Worm (Caenorhabditis elegans) whole organism, mixed stage, embryonic: ENCODE measurements around the gene arrd-19.

Experiments used
- M03D4.4 ChIP-seq: sonication (generic microtip); optimal IDR thresholded peaks from 2 replicates; lab custom pipeline; 2017; ENCODE audit warnings: mild to moderate bottlenecking, missing genetic modification characterization, missing compliant biosample characterization
- ceh-83 ChIP-seq: fragments of 200-800 bp; sonication (Bioruptor generic); optimal IDR thresholded peaks from 2 replicates; lab custom pipeline; 2018; ENCODE audit warnings: mild to moderate bottlenecking, missing genetic modification characterization, missing compliant biosample characterization
- elt-1 ChIP-seq: sonication (generic microtip); optimal IDR thresholded peaks from 2 replicates; lab custom pipeline; 2017; ENCODE audit warnings: missing genetic modification characterization, mild to moderate bottlenecking, missing compliant biosample characterization, antibody characterized with exemption, moderate library complexity, borderline replicate concordance; ENCODE audit not compliant: insufficient read depth
- flh-1 ChIP-seq: fragments of 200-800 bp; sonication (Bioruptor generic); optimal IDR thresholded peaks from 2 replicates; lab custom pipeline; 2018; ENCODE audit warnings: mild to moderate bottlenecking, missing genetic modification characterization, moderate library complexity, missing compliant biosample characterization
- ham-2 ChIP-seq: fragments of 200-800 bp; sonication (Bioruptor generic); optimal IDR thresholded peaks from 2 replicates; lab custom pipeline; 2018; ENCODE audit warnings: mild to moderate bottlenecking, missing genetic modification characterization, missing compliant biosample characterization
- lin-32 ChIP-seq: fragments of 200-800 bp; sonication (Bioruptor generic); optimal IDR thresholded peaks from 2 replicates; lab custom pipeline; 2018; ENCODE audit warnings: mild to moderate bottlenecking, missing genetic modification characterization, missing compliant biosample characterization
- lsy-2 ChIP-seq: fragments of 150-350 bp; optimal IDR thresholded peaks from 2 replicates; lab custom pipeline; 2014; ENCODE audit warnings: missing biosample characterization, missing genetic modification characterization
- nhr-12 ChIP-seq: fragments of 150-350 bp; optimal IDR thresholded peaks from 2 replicates; lab custom pipeline; 2014; ENCODE audit warnings: missing biosample characterization, missing genetic modification characterization
- nhr-237 ChIP-seq: fragments of 150-350 bp; optimal IDR thresholded peaks from 2 replicates; lab custom pipeline; 2014; ENCODE audit warnings: missing biosample characterization, missing genetic modification characterization
- nhr-28 ChIP-seq: fragments of 150-350 bp; optimal IDR thresholded peaks from 2 replicates; lab custom pipeline; 2014; ENCODE audit warnings: missing biosample characterization, missing genetic modification characterization
- pha-4 ChIP-seq: fragments of 150-350 bp; optimal IDR thresholded peaks from 2 replicates; lab custom pipeline; 2018; ENCODE audit warnings: missing biosample characterization, missing genetic modification reagents, missing genetic modification characterization
- snpc-4 ChIP-seq: fragments of 150-350 bp; optimal IDR thresholded peaks from 2 replicates; lab custom pipeline; 2014; ENCODE audit warnings: missing biosample characterization, missing genetic modification characterization
- unc-62 ChIP-seq: fragments of 150-350 bp; optimal IDR thresholded peaks from 2 replicates; lab custom pipeline; 2014; ENCODE audit warnings: missing biosample characterization, missing genetic modification reagents, missing genetic modification characterization
- ztf-11 ChIP-seq: fragments of 150-350 bp; optimal IDR thresholded peaks from 2 replicates; lab custom pipeline; 2014; ENCODE audit warnings: missing biosample characterization, missing genetic modification characterization

DNA sequence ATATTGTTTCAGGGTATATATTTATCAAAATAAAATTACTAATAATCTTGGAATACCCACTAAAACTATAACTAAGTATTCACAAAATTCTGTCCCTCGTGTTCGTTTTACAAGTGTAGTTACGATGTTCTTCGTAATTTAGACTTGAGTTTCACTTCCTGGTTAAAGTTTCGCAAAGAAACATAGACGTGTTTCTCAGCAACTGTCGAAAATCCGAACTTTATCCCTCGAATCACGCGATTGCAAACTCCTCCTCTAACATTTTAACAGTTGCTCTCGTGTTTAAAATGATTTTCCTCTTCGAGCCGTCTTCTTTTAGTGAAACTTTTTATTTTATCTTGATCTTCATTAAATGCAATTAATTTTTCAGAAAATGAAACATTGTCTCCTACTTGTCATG, 35.3 kb downstream of the arrd-19 start, which contains the start of gene T28A11.2:
- TF ChIP-seq pha-4 (tag; lab: Kevin White, UChicago) (no peak), flh-1 (GFP tag; lab: Kevin White, UChicago) (no peak), nhr-28 (tag; lab: Kevin White, UChicago) (no peak), elt-1 (tag; lab: Kevin White, UChicago) (no peak), snpc-4 (tag; lab: Kevin White, UChicago) (no peak), unc-62 (GFP tag; lab: Kevin White, UChicago) (no peak), nhr-12 (tag; lab: Kevin White, UChicago) (no peak), ztf-11 (tag; lab: Kevin White, UChicago) (no peak), ham-2 (GFP tag; lab: Kevin White, UChicago) (no peak), nhr-237 (no peak), ceh-83 (GFP tag; lab: Kevin White, UChicago) (no peak), lsy-2 (tag; lab: Kevin White, UChicago) (no peak), M03D4.4 (tag; lab: Kevin White, UChicago) (no peak), lin-32 (GFP tag; lab: Kevin White, UChicago) (no peak)
